Worm (Caenorhabditis elegans): Measurements from ENCODE around the gene K03B8.11.
"Not testable (repeated sequence)": the region's sequence is repeated elsewhere in the genome, so short reads cannot be mapped to it uniquely, and the experiment has no call there.

Gene K03B8.11

DNA sequence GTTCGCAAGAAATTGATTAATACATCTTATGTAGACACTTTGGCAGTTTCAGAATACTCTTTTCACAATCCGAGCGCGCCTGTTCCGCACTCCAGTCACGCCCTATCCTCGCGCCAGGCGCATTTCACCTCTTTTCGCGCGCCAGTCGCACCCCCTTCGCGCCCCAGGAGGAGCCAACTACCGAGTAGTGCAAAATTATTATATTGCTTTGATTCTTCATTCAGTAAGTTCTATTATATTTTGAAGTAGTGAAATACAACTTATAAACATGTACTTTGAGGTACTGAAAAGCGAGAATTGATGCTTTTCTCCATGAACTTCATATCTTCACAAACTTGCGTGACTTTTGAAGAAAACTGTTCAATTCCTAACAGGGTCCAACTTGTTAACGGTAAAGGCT, 5.8 kb upstream of the K03B8.11 start, which contains the start of gene nas-18:
nas-18 (plus strand) TSS at position 301 of the 400 bp plus-strand sequence.
- not testable (repeated sequence) for TF ChIP-seq elt-1, lsy-12, fkh-2 (tag; optimal IDR thresholded peaks at IDR 0.05)

DNA sequence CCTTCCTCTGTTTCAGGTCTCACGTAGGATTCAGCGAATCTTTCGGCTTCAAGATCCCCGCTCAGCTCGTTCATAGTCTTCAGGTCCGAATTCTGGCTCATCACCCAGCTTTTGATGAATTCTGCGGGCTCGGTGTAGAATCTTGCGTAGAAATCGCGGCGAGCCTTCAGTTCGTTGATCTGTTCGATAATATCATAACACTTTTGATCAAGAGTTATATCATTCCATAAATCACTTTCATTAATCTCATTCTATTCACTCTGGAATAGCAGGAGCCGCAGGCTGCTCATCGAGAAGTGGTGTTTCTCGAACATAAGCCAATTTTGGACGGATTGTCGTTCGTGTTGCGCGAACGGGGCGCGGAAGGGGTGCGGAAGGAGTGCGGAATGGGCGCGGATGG, 4.7 kb upstream of the K03B8.11 start, which contains the start of gene K03B8.4:
K03B8.4 (minus strand) TSS at position 101 of the 400 bp plus-strand sequence.
- not testable (repeated sequence) for TF ChIP-seq nhr-23, nhr-28, pqm-1 (tag; optimal IDR thresholded peaks at IDR 0.05)

DNA sequence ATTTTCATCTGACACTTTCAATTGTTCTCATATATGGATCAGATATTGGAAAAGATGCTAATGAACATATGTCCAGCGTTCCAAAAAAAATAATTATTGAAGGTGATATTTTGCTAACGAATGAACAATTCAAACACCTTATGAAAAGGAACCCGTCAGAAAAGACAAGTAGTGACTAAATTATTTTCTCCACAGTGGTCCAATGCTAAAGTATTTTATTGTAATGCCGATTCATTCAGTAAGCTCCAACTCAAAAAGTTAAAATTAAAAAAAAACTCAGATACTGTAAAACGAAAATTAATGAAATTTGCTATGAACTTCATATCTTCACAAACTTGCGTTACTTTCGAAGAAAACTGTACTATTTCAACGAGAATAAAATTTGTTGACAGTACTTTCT, 1.7 kb upstream of the K03B8.11 start, which contains the start of gene nas-16:
nas-16 (plus strand) TSS at position 301 of the 400 bp plus-strand sequence.
- no peak for TF ChIP-seq nhr-67 (tag; optimal IDR thresholded peaks at IDR 0.05)
- TF ChIP-seq eor-1 (tag; optimal IDR thresholded peaks at IDR 0.05), result no peak
- TF ChIP-seq lin-15B (tag; optimal IDR thresholded peaks at IDR 0.05), result no peak
- no peak for TF ChIP-seq egl-27 (tag; optimal IDR thresholded peaks at IDR 0.05)
- TF ChIP-seq ceh-82 (tag; optimal IDR thresholded peaks at IDR 0.05), result no peak
- TF ChIP-seq daf-12 (tag; optimal IDR thresholded peaks at IDR 0.05), result no peak
- TF ChIP-seq ZK546.5 (tag; optimal IDR thresholded peaks at IDR 0.05), result no peak
- TF ChIP-seq nhr-43 (tag; optimal IDR thresholded peaks at IDR 0.05; ENCODE audit: poor library complexity, severe bottlenecking), result no peak
- TF ChIP-seq mml-1 (tag; optimal IDR thresholded peaks at IDR 0.05), result no peak
- no peak for TF ChIP-seq R02D3.7 (tag; optimal IDR thresholded peaks at IDR 0.05)
- TF ChIP-seq mdl-1 (tag; optimal IDR thresholded peaks at IDR 0.05), result no peak
- no peak for TF ChIP-seq fos-1 (tag; optimal IDR thresholded peaks at IDR 0.05)
- no peak for TF ChIP-seq fkh-2 (tag; optimal IDR thresholded peaks at IDR 0.05)
- TF ChIP-seq nhr-25 (tag; optimal IDR thresholded peaks at IDR 0.05), result no peak
- no peak for TF ChIP-seq nhr-12 (tag; optimal IDR thresholded peaks at IDR 0.05)
- no peak for TF ChIP-seq nhr-237 (tag; optimal IDR thresholded peaks at IDR 0.05)
- no peak for TF ChIP-seq unc-39 (tag; optimal IDR thresholded peaks at IDR 0.05)
- TF ChIP-seq ceh-28 (tag; optimal IDR thresholded peaks at IDR 0.05), result no peak

DNA sequence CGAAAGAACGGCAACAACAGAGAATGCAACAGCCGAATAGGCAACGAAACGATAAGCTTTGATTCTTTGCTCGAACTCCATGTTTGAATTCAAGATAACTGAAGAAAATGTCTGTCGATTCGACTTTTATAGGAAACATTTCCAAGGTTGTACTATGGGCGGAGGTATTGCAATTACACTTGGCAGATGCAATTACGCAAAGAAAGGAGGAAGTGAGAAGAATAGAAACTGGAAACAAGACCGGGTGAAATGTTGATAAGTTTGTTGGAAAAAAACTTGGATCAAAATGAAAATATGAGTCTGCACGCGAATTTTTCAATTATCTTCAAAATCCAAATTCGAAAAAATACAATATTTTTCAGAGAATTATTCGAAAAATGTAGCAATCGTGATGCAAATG, 518 bp downstream of the K03B8.11 start, which contains the start of gene col-155:
col-155 (minus strand) TSS at position 101 of the 400 bp plus-strand sequence.
- no peak for TF ChIP-seq elt-2 (tag; optimal IDR thresholded peaks at IDR 0.05)
- no peak for TF ChIP-seq mml-1 (tag; optimal IDR thresholded peaks at IDR 0.05)
- no peak for TF ChIP-seq ama-1 (optimal IDR thresholded peaks at IDR 0.05)
- TF ChIP-seq nhr-12 (tag; optimal IDR thresholded peaks at IDR 0.05), result no peak
- TF ChIP-seq pha-4 (tag; optimal IDR thresholded peaks at IDR 0.05), result no peak
- no peak for TF ChIP-seq fkh-2 (tag; optimal IDR thresholded peaks at IDR 0.05)
- TF ChIP-seq elt-1 (tag; optimal IDR thresholded peaks at IDR 0.05), result no peak
- no peak for TF ChIP-seq lin-15B (tag; optimal IDR thresholded peaks at IDR 0.05)
- no peak for TF ChIP-seq nhr-67 (tag; optimal IDR thresholded peaks at IDR 0.05)
- no peak for TF ChIP-seq fkh-10 (GFP tag; optimal IDR thresholded peaks at IDR 0.05)
- TF ChIP-seq jun-1 (tag; optimal IDR thresholded peaks at IDR 0.05), result no peak
- no peak for TF ChIP-seq unc-39 (tag; optimal IDR thresholded peaks at IDR 0.05)
- no peak for TF ChIP-seq lsy-12 (tag; optimal IDR thresholded peaks at IDR 0.05)
- no peak for TF ChIP-seq mdl-1 (tag; optimal IDR thresholded peaks at IDR 0.05)
- no peak for TF ChIP-seq nhr-28 (tag; optimal IDR thresholded peaks at IDR 0.05)
- TF ChIP-seq eor-1 (tag; optimal IDR thresholded peaks at IDR 0.05), result no peak
- TF ChIP-seq zag-1 (tag; optimal IDR thresholded peaks at IDR 0.05), result no peak

DNA sequence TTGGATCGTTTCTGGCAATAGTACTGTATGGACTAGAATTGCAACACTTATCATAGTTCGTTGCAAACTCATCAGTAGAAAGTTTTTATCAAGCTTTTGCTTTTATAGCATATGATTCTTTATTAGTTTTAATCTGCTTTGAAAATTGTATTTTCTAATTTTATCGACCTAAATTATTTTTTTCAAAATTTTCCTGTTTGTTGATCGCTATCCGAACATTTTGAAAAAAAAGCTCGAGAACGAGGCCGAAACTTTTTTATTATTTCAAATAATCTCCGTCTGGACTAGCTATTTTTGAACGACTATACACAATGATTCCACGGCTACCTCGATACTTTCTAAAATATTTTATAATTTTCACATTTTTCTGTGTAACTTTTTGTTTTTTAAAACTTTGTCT, 3.9 kb downstream of the K03B8.11 start, which contains the start of gene F55C10.4:
F55C10.4 (plus strand) TSS at position 301 of the 400 bp plus-strand sequence.
- TF ChIP-seq skn-1 (tag; optimal IDR thresholded peaks at IDR 0.05) (no peak), fkh-10 (GFP tag; optimal IDR thresholded peaks at IDR 0.05) (no peak), nhr-28 (tag; optimal IDR thresholded peaks at IDR 0.05) (no peak), hmg-11 (tag; optimal IDR thresholded peaks at IDR 0.05) (no peak), ztf-11 (tag; optimal IDR thresholded peaks at IDR 0.05) (no peak), nhr-76 (tag; optimal IDR thresholded peaks at IDR 0.05) (no peak), ZK546.5 (tag; optimal IDR thresholded peaks at IDR 0.05) (no peak), eor-1 (tag; optimal IDR thresholded peaks at IDR 0.05) (no peak), nhr-77 (tag; optimal IDR thresholded peaks at IDR 0.05) (no peak), ceh-82 (tag; optimal IDR thresholded peaks at IDR 0.05) (no peak)
